Fruit fly (Drosophila melanogaster) whole organism, embryonic: Measurements from ENCODE around the gene CG43938.

Experiments
- Antp ChIP-seq: fragments of 200-800 bp; sonication (Bioruptor generic); optimal IDR thresholded peaks from 3 replicates; lab custom pipeline; 2016; ENCODE audit warnings: missing biosample characterization, missing genetic modification characterization
- CG11456 ChIP-seq: fragments of 200-800 bp; sonication (Bioruptor generic); IDR thresholded peaks from 3 replicates; pipeline ENCODE4 v1.3.6; 2022; ENCODE audit warnings: missing biosample characterization, missing genetic modification characterization
- CG12659 ChIP-seq: fragments of 200-800 bp; sonication (Bioruptor generic); optimal IDR thresholded peaks from 3 replicates; lab custom pipeline; 2017; ENCODE audit warnings: mild to moderate bottlenecking, missing biosample characterization, missing genetic modification reagents, missing genetic modification characterization
- CG13123 ChIP-seq: fragments of 200-800 bp; sonication (Bioruptor generic); optimal IDR thresholded peaks from 2 replicates; lab custom pipeline; 2016; ENCODE audit warnings: missing biosample characterization, missing genetic modification characterization
- CG13287 ChIP-seq: fragments of 200-800 bp; sonication (Bioruptor generic); IDR thresholded peaks from 2 replicates; pipeline ENCODE4 v1.3.6; 2022; ENCODE audit warnings: missing biosample characterization, missing genetic modification characterization; ENCODE audit not compliant: partially characterized antibody
- CG13296 ChIP-seq: fragments of 200-800 bp; sonication (Bioruptor generic); optimal IDR thresholded peaks from 3 replicates; lab custom pipeline; 2018; ENCODE audit warnings: missing biosample characterization, mild to moderate bottlenecking, missing genetic modification characterization
- CG13894 ChIP-seq: fragments of 200-800 bp; sonication (Bioruptor generic); optimal IDR thresholded peaks from 3 replicates; lab custom pipeline; 2018; ENCODE audit warnings: missing biosample characterization, mild to moderate bottlenecking, missing genetic modification characterization, moderate library complexity
- CG15269 ChIP-seq: fragments of 200-800 bp; sonication (Bioruptor generic); optimal IDR thresholded peaks from 2 replicates; lab custom pipeline; 2018; ENCODE audit warnings: missing biosample characterization, mild to moderate bottlenecking, missing genetic modification characterization, moderate library complexity
- CG1647 ChIP-seq: fragments of 200-800 bp; sonication (Bioruptor generic); optimal IDR thresholded peaks from 3 replicates; lab custom pipeline; 2016; ENCODE audit warnings: missing biosample characterization, missing genetic modification characterization
- CG17186 ChIP-seq: fragments of 200-800 bp; sonication (Bioruptor generic); optimal IDR thresholded peaks from 3 replicates; lab custom pipeline; 2017; ENCODE audit warnings: missing biosample characterization, missing genetic modification reagents, missing genetic modification characterization
- CG17802 ChIP-seq: fragments of 200-800 bp; sonication (Bioruptor generic); optimal IDR thresholded peaks from 2 replicates; lab custom pipeline; 2018; ENCODE audit warnings: missing biosample characterization, mild to moderate bottlenecking, missing genetic modification characterization, moderate library complexity
- CG2889 ChIP-seq: fragments of 200-800 bp; sonication (Bioruptor generic); IDR thresholded peaks from 3 replicates; pipeline ENCODE4 v1.3.6; 2022; ENCODE audit warnings: missing biosample characterization, missing genetic modification characterization
- CG30431 ChIP-seq: fragments of 200-800 bp; sonication (Bioruptor generic); optimal IDR thresholded peaks from 2 replicates; lab custom pipeline; 2017; ENCODE audit warnings: missing biosample characterization, missing genetic modification characterization
- CG31224 ChIP-seq: fragments of 200-800 bp; sonication (Bioruptor generic); IDR thresholded peaks from 2 replicates; pipeline ENCODE4 v1.3.6; 2022; ENCODE audit warnings: missing biosample characterization, missing genetic modification characterization
- CG31365 ChIP-seq: fragments of 200-800 bp; sonication (Bioruptor generic); optimal IDR thresholded peaks from 2 replicates; lab custom pipeline; 2018; ENCODE audit warnings: missing biosample characterization, mild to moderate bottlenecking, missing genetic modification characterization
- CG33557 ChIP-seq: fragments of 200-800 bp; sonication (Bioruptor generic); optimal IDR thresholded peaks from 2 replicates; lab custom pipeline; 2019; ENCODE audit warnings: missing biosample characterization, mild to moderate bottlenecking, missing genetic modification characterization, moderate library complexity
- CG4820 ChIP-seq: fragments of 200-800 bp; sonication (Bioruptor generic); optimal IDR thresholded peaks from 3 replicates; lab custom pipeline; 2016; ENCODE audit warnings: missing biosample characterization, missing genetic modification characterization
- CG6683 ChIP-seq: fragments of 200-800 bp; sonication (Bioruptor generic); optimal IDR thresholded peaks from 2 replicates; lab custom pipeline; 2017; ENCODE audit warnings: missing biosample characterization, mild to moderate bottlenecking, missing genetic modification characterization, missing genetic modification reagents
- CG6765 ChIP-seq: fragments of 200-800 bp; sonication (Bioruptor generic); optimal IDR thresholded peaks from 3 replicates; lab custom pipeline; 2017; ENCODE audit warnings: missing biosample characterization, mild to moderate bottlenecking, missing genetic modification characterization
- CG8944 ChIP-seq: fragments of 200-800 bp; sonication (Bioruptor generic); optimal IDR thresholded peaks from 3 replicates; lab custom pipeline; 2016; ENCODE audit warnings: missing biosample characterization, missing genetic modification characterization
- Chrac-16 ChIP-seq: fragments of 200-800 bp; sonication (Bioruptor generic); optimal IDR thresholded peaks from 3 replicates; lab custom pipeline; 2016; ENCODE audit warnings: missing biosample characterization, missing genetic modification characterization
- D ChIP-seq, 2 experiments: fragments of 200-800 bp in 1 of 2; fragments of >200 bp in 1 of 2; sonication (Bioruptor generic) in 1 of 2; optimal IDR thresholded peaks; 2 replicates in 1 of 2; 3 replicates in 1 of 2; lab custom pipeline; 2017; ENCODE audit warnings: mild to moderate bottlenecking in 1 of 2, missing biosample characterization in 1 of 2, missing genetic modification characterization in 1 of 2, missing genetic modification reagents in 1 of 2
- Dbx ChIP-seq: fragments of 200-800 bp; sonication (Bioruptor generic); IDR thresholded peaks from 3 replicates; pipeline ENCODE4 v1.3.6; 2022; ENCODE audit warnings: missing biosample characterization, missing genetic modification characterization
- Drgx ChIP-seq: fragments of 200-800 bp; sonication (Bioruptor generic); IDR thresholded peaks from 2 replicates; pipeline ENCODE4 v1.3.6; 2022; ENCODE audit warnings: missing biosample characterization, missing genetic modification characterization
- Fer1 ChIP-seq: fragments of 200-800 bp; sonication (Bioruptor generic); optimal IDR thresholded peaks from 2 replicates; lab custom pipeline; 2017; ENCODE audit warnings: missing biosample characterization, mild to moderate bottlenecking, missing genetic modification characterization
- H2.0 ChIP-seq: fragments of 200-800 bp; sonication (Bioruptor generic); IDR thresholded peaks from 2 replicates; pipeline ENCODE4 v1.3.6; 2022; ENCODE audit warnings: missing biosample characterization, missing genetic modification characterization
- Hr51 ChIP-seq, 2 experiments: fragments of 200-800 bp; sonication (Bioruptor generic); optimal IDR thresholded peaks; 2 replicates in 1 of 2; 3 replicates in 1 of 2; lab custom pipeline; 2016 to 2018; ENCODE audit warnings: missing biosample characterization in 2 of 2, missing genetic modification characterization in 2 of 2, mild to moderate bottlenecking in 1 of 2, moderate library complexity in 1 of 2
- Jarid2 ChIP-seq: fragments of 200-800 bp; sonication (Bioruptor generic); optimal IDR thresholded peaks from 3 replicates; lab custom pipeline; 2017; ENCODE audit warnings: mild to moderate bottlenecking, missing biosample characterization, missing genetic modification reagents, missing genetic modification characterization
- NC2β ChIP-seq: fragments of 200-800 bp; sonication (Bioruptor generic); optimal IDR thresholded peaks from 2 replicates; lab custom pipeline; 2016; ENCODE audit warnings: missing biosample characterization, missing genetic modification characterization
- Six4 ChIP-seq: fragments of 200-800 bp; sonication (Bioruptor generic); optimal IDR thresholded peaks from 2 replicates; lab custom pipeline; 2016; ENCODE audit warnings: missing biosample characterization, missing genetic modification characterization
- bigmax ChIP-seq: fragments of 200-800 bp; sonication (Bioruptor generic); optimal IDR thresholded peaks from 2 replicates; lab custom pipeline; 2018; ENCODE audit warnings: missing biosample characterization, mild to moderate bottlenecking, missing genetic modification characterization
- crc ChIP-seq: fragments of 200-800 bp; sonication (Bioruptor generic); optimal IDR thresholded peaks from 2 replicates; lab custom pipeline; 2016; ENCODE audit warnings: missing biosample characterization, missing genetic modification characterization
- dimm ChIP-seq: fragments of 200-800 bp; sonication (Bioruptor generic); IDR thresholded peaks from 2 replicates; pipeline ENCODE4 v1.3.6; 2022; ENCODE audit warnings: missing biosample characterization, missing genetic modification characterization
- eyg ChIP-seq: fragments of 200-800 bp; sonication (Bioruptor generic); optimal IDR thresholded peaks from 3 replicates; lab custom pipeline; 2016; ENCODE audit warnings: missing biosample characterization, missing genetic modification characterization
- ftz-f1 ChIP-seq: fragments of 200-800 bp; sonication (Bioruptor generic); optimal IDR thresholded peaks from 2 replicates; lab custom pipeline; 2016; ENCODE audit warnings: missing biosample characterization, missing genetic modification characterization
- grn ChIP-seq: fragments of 200-800 bp; sonication (Bioruptor generic); optimal IDR thresholded peaks from 3 replicates; lab custom pipeline; 2017; ENCODE audit warnings: missing biosample characterization, missing genetic modification characterization
- hkb ChIP-seq, 2 experiments: fragments of 200-800 bp in 1 of 2; fragments of >200 bp in 1 of 2; sonication (Bioruptor generic) in 1 of 2; IDR thresholded peaks in 1 of 2; optimal IDR thresholded peaks in 1 of 2; 2 replicates each; pipeline versions ENCODE4 v1.3.6 to Lab custom; 2017 to 2022; ENCODE audit warnings: missing biosample characterization in 1 of 2, missing genetic modification characterization in 1 of 2
- jing ChIP-seq: fragments of 200-800 bp; sonication (Bioruptor generic); optimal IDR thresholded peaks from 2 replicates; lab custom pipeline; 2018; ENCODE audit warnings: missing biosample characterization, mild to moderate bottlenecking, missing genetic modification characterization
- ken ChIP-seq: fragments of 200-800 bp; sonication (Bioruptor generic); IDR thresholded peaks from 3 replicates; pipeline ENCODE4 v1.3.6; 2022; ENCODE audit warnings: missing biosample characterization, missing genetic modification characterization
- lov ChIP-seq, 2 experiments: fragments of 200-800 bp in 1 of 2; fragments of >200 bp in 1 of 2; sonication (Bioruptor generic) in 1 of 2; IDR thresholded peaks in 1 of 2; optimal IDR thresholded peaks in 1 of 2; 2 replicates in 1 of 2; 3 replicates in 1 of 2; pipeline versions ENCODE4 v1.3.6 to Lab custom; 2017 to 2022; ENCODE audit warnings: missing biosample characterization in 1 of 2, missing genetic modification characterization in 1 of 2
- onecut ChIP-seq: fragments of 200-800 bp; sonication (Bioruptor generic); IDR thresholded peaks from 2 replicates; pipeline ENCODE4 v1.3.6; 2022; ENCODE audit warnings: missing biosample characterization, missing genetic modification characterization
- pfk ChIP-seq: fragments of 200-800 bp; sonication (Bioruptor generic); optimal IDR thresholded peaks from 2 replicates; lab custom pipeline; 2018; ENCODE audit warnings: missing biosample characterization, mild to moderate bottlenecking, missing genetic modification characterization, moderate library complexity
- shn ChIP-seq: fragments of 200-800 bp; sonication (Bioruptor generic); optimal IDR thresholded peaks from 3 replicates; lab custom pipeline; 2016; ENCODE audit warnings: missing biosample characterization, missing genetic modification characterization
- so ChIP-seq: fragments of 200-800 bp; sonication (Bioruptor generic); IDR thresholded peaks from 3 replicates; pipeline ENCODE4 v1.3.6; 2022; ENCODE audit warnings: missing biosample characterization, missing genetic modification characterization
- sug ChIP-seq: fragments of 200-800 bp; optimal IDR thresholded peaks from 2 replicates; lab custom pipeline; 2019; ENCODE audit warnings: missing biosample characterization, mild to moderate bottlenecking, missing genetic modification characterization, moderate library complexity
- tll ChIP-seq, 2 experiments: fragments of 200-800 bp in 1 of 2; fragments of >200 bp in 1 of 2; sonication (Bioruptor generic) in 1 of 2; optimal IDR thresholded peaks; 2 replicates each; lab custom pipeline; 2017 to 2019; ENCODE audit warnings: missing biosample characterization in 2 of 2, missing genetic modification characterization in 2 of 2, mild to moderate bottlenecking in 1 of 2, moderate library complexity in 1 of 2
- unpg ChIP-seq: fragments of 200-800 bp; sonication (Bioruptor generic); optimal IDR thresholded peaks from 3 replicates; lab custom pipeline; 2018; ENCODE audit warnings: missing biosample characterization, mild to moderate bottlenecking, missing genetic modification characterization, moderate library complexity
- zen2 ChIP-seq: fragments of 200-800 bp; sonication (Bioruptor generic); IDR thresholded peaks from 3 replicates; pipeline ENCODE4 v1.3.6; 2022; ENCODE audit warnings: missing biosample characterization, missing genetic modification characterization; ENCODE audit not compliant: partially characterized antibody

Gene CG43938

DNA sequence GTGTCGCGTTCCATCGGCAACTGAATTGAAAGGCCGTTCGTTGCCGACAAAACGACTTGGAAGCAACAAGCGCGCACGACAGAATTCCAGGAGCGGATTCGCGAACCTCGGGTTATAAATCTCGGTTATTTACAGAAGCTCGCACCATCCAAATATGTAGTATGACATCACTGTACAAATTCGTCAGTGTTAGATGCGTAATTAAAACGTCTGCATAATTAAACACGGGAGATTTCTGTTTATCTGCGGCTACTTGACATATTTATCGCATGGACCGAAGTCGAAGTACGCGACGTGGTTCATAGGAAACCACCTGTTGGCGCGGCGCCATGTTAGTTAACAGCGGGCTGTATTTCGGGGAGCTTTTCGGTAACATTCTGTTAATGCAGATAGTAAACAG is 50.5 kb downstream of the CG43938 start, which contains the start of gene Ac78C (continued):
- TF ChIP-seq bigmax (GFP tag; lab: Kevin White, UChicago) = peak; percentile 1
- peak; percentile 92 for TF ChIP-seq Dbx
- peak; percentile 36 for TF ChIP-seq ftz-f1 (GFP tag; lab: Kevin White, UChicago)
- TF ChIP-seq CG17802 (tag; lab: Kevin White, UChicago) = peak; percentile 48
- TF ChIP-seq Six4 = peak; percentile 61
- TF ChIP-seq CG15269 (tag; lab: Kevin White, UChicago) = peak; percentile 91
- peak; percentile 92 for TF ChIP-seq eyg (GFP tag; lab: Kevin White, UChicago)
- peak; percentile 69 for TF ChIP-seq Chrac-16 (GFP tag; lab: Kevin White, UChicago)
- peak; percentile 70 for TF ChIP-seq NC2β (GFP tag; lab: Kevin White, UChicago)
- peak; percentile 88 for TF ChIP-seq CG8944 (GFP tag; lab: Kevin White, UChicago)
- TF ChIP-seq crc (GFP tag; lab: Kevin White, UChicago) = peak; percentile 88
- TF ChIP-seq pfk (GFP tag; lab: Kevin White, UChicago) = peak; percentile 65
- peak; percentile 85 for TF ChIP-seq CG31365
- peak; percentile 65 for TF ChIP-seq CG31224 (GFP tag; lab: Robert Waterston, UW)
- peak; percentile 96 for TF ChIP-seq CG13296 (GFP tag; lab: Kevin White, UChicago)
- TF ChIP-seq dimm (GFP tag; lab: Robert Waterston, UW) = 0 out of 2 replicates have a peak, but pooled peaks have one; percentile 36
- peak; percentile 77 for TF ChIP-seq H2.0 (GFP tag; lab: Robert Waterston, UW)
- TF ChIP-seq Fer1 (GFP tag; lab: Kevin White, UChicago) = peak; percentile 96
- no peak for TF ChIP-seq tll (GFP tag; optimal IDR thresholded peaks at IDR 0.05; lab: Kevin White, UChicago)
- peak; percentile 83 for TF ChIP-seq CG1647 (GFP tag; lab: Kevin White, UChicago)
- TF ChIP-seq ken (GFP tag; lab: Robert Waterston, UW) = peak; percentile 83
- TF ChIP-seq CG33557 (GFP tag; lab: Kevin White, UChicago) = no peak
- TF ChIP-seq Jarid2 (GFP tag; lab: Kevin White, UChicago) = peak; percentile 64
- TF ChIP-seq onecut (GFP tag; lab: Robert Waterston, UW) = peak; percentile 71
- peak; percentile 55 for TF ChIP-seq jing (GFP tag; lab: Kevin White, UChicago)
- no peak for TF ChIP-seq hkb (optimal IDR thresholded peaks at IDR 0.05; lab: Kevin White, UChicago)
- TF ChIP-seq hkb (GFP tag; IDR thresholded peaks at IDR 0.05; lab: Robert Waterston, UW) = peak; percentile 88
- no peak for TF ChIP-seq lov (optimal IDR thresholded peaks at IDR 0.05; lab: Kevin White, UChicago)
- TF ChIP-seq lov (GFP tag; IDR thresholded peaks at IDR 0.05; lab: Robert Waterston, UW) = peak; percentile 56; the same call in 1 of the 3 replicates
- peak; percentile 6 for TF ChIP-seq grn (GFP tag; lab: Kevin White, UChicago)
- peak; percentile 82; the same call in 2 of the 3 replicates for TF ChIP-seq so (GFP tag; lab: Robert Waterston, UW)
- TF ChIP-seq CG6765 = peak; percentile 84
- TF ChIP-seq zen2 (GFP tag; lab: Robert Waterston, UW) = no peak
- peak; percentile 92 for TF ChIP-seq sug (tag; lab: Kevin White, UChicago)
- peak; percentile 78 for TF ChIP-seq shn (GFP tag; lab: Kevin White, UChicago)
- no peak for TF ChIP-seq D (optimal IDR thresholded peaks at IDR 0.05; lab: Kevin White, UChicago)
- TF ChIP-seq D (GFP tag; optimal IDR thresholded peaks at IDR 0.05; lab: Kevin White, UChicago) = peak; percentile 33
- TF ChIP-seq Antp (GFP tag; lab: Kevin White, UChicago) = peak; percentile 95
- TF ChIP-seq CG2889 (GFP tag; lab: Robert Waterston, UW) = peak; percentile 72
- peak; percentile 47 for TF ChIP-seq CG13123
- TF ChIP-seq CG6683 (GFP tag; lab: Kevin White, UChicago) = peak; percentile 86
- peak; percentile 58 for TF ChIP-seq CG13287
- peak; percentile 90 for TF ChIP-seq Drgx (GFP tag; lab: Robert Waterston, UW)
- peak; percentile 89 for TF ChIP-seq unpg (GFP tag; lab: Kevin White, UChicago)
- TF ChIP-seq CG17186 (GFP tag; lab: Kevin White, UChicago) = peak; percentile 52
- peak; percentile 64 for TF ChIP-seq CG4820
- peak; percentile 92 for TF ChIP-seq CG11456 (GFP tag; lab: Robert Waterston, UW)
- TF ChIP-seq CG12659 (GFP tag; lab: Kevin White, UChicago) = peak; percentile 72
- peak; percentile 96 for TF ChIP-seq CG13894 (tag; lab: Kevin White, UChicago)
- TF ChIP-seq CG30431 (GFP tag; lab: Kevin White, UChicago) = peak; percentile 54
- TF ChIP-seq Hr51 (GFP tag; optimal IDR thresholded peaks at IDR 0.05; lab: Kevin White, UChicago) = peak; percentile 73 to 82
